Worm (Caenorhabditis elegans) whole organism, young adult: ENCODE results near the gene sre-40.

Experiments used
- egrh-3 ChIP-seq: fragments of 200-800 bp; sonication (Bioruptor generic); IDR thresholded peaks from 2 replicates; pipeline ENCODE4 v1.3.6; 2022; ENCODE audit warnings: missing genetic modification reagents, missing genetic modification characterization, missing compliant biosample characterization
- hsf-1 ChIP-seq: fragments of 200-800 bp; sonication (Bioruptor generic); IDR thresholded peaks from 2 replicates; pipeline ENCODE4 v1.3.6; 2022; ENCODE audit warnings: missing genetic modification reagents, missing genetic modification characterization, missing compliant biosample characterization
- pha-4 ChIP-seq: fragments of 150-350 bp; sonication (generic microtip); optimal IDR thresholded peaks from 2 replicates; lab custom pipeline; 2014; ENCODE audit warnings: missing biosample characterization, missing genetic modification reagents, missing genetic modification characterization
- rec-8 ChIP-seq, 2 experiments: sonication (generic microtip); optimal IDR thresholded peaks; 2 replicates each; lab custom pipeline; 2016; ENCODE audit warnings: mild to moderate bottlenecking in 2 of 2, missing genetic modification characterization in 2 of 2, missing genetic modification reagents in 2 of 2, missing genotype in 2 of 2, missing biosample characterization in 1 of 2, missing compliant biosample characterization in 1 of 2, moderate library complexity in 1 of 2
- unc-62 ChIP-seq: fragments of 150-350 bp; optimal IDR thresholded peaks from 2 replicates; lab custom pipeline; 2014; ENCODE audit warnings: missing biosample characterization, missing genetic modification reagents, missing genetic modification characterization

ce11 chrII:4710813-4711212 is 27.2 kb upstream of the sre-40 start:
- TF ChIP-seq rec-8 (tag; optimal IDR thresholded peaks at IDR 0.05; lab: Kevin White, UChicago) (no peak), hsf-1 (no peak), pha-4 (no peak), egrh-3 (GFP tag; lab: Robert Waterston, UW) (no peak), unc-62 (no peak)
